Worm (Caenorhabditis elegans): ENCODE data around the gene ppm-1.G.

The ppm-1.G gene

DNA sequence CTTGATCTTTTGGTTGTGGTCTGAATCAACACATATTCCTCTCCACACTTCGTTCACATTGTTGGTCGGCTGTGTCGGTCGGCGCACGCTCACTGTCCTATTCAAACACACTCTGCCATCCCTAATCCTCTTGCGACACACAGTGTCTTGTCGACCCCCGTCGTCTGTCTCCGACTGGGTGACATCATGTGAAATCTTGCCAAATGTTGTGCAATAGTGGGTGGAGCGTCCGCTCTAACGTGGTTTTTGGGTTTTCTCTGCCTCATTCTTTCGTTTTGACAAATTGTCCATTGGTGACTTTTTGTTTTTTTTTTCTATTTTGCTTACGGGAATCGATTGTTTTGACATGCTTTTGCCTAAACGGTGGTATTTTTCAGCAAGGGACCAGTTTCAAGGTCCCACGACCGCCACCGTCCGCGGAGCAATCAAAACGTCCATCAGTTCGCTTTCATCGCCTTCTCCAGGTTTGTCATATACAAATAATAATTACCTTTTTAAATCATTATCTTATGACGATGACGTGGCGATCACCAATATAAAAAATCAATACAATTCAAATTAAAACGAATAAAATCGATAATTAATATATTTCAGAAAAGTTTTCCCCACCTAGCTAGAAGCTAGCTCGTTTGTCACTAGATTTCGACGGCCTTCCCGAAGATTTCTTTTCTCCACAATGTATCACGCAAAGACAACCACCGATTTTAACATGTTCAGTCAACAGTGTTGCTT, 50.4 kb downstream of the ppm-1.G start:
- TF ChIP-seq nhr-76 (tag; optimal IDR thresholded peaks at IDR 0.05), result no peak
- no peak for TF ChIP-seq nhr-67 (tag; optimal IDR thresholded peaks at IDR 0.05)
- TF ChIP-seq zag-1 (tag; optimal IDR thresholded peaks at IDR 0.05), result peak; percentile 25
- TF ChIP-seq nhr-237 (tag; optimal IDR thresholded peaks at IDR 0.05), result no peak
- peak; percentile 48 for TF ChIP-seq egl-27 (tag; optimal IDR thresholded peaks at IDR 0.05)
- peak; percentile 82 for TF ChIP-seq mdl-1 (tag; optimal IDR thresholded peaks at IDR 0.05)
- peak; percentile 49 for TF ChIP-seq sea-2 (GFP tag; optimal IDR thresholded peaks at IDR 0.05)
- TF ChIP-seq ceh-28 (tag; optimal IDR thresholded peaks at IDR 0.05), result peak; percentile 93
- peak; percentile 96 for TF ChIP-seq fkh-10 (GFP tag; optimal IDR thresholded peaks at IDR 0.05)
- TF ChIP-seq ceh-16 (tag; optimal IDR thresholded peaks at IDR 0.05), result no peak
- TF ChIP-seq unc-39 (tag; optimal IDR thresholded peaks at IDR 0.05), result no peak
- TF ChIP-seq ceh-9 (tag; optimal IDR thresholded peaks at IDR 0.05), result no peak
- TF ChIP-seq tbx-2 (tag; optimal IDR thresholded peaks at IDR 0.05), result peak; percentile 81
- TF ChIP-seq elt-2 (tag; optimal IDR thresholded peaks at IDR 0.05), result peak; percentile 85
- TF ChIP-seq snpc-4 (tag; optimal IDR thresholded peaks at IDR 0.05), result peak; percentile 67
- TF ChIP-seq lsy-12 (tag; optimal IDR thresholded peaks at IDR 0.05), result peak; percentile 88
- peak; percentile 98 for TF ChIP-seq nhr-25 (tag; optimal IDR thresholded peaks at IDR 0.05)
- TF ChIP-seq pqm-1 (tag; optimal IDR thresholded peaks at IDR 0.05), result peak; percentile 91
- TF ChIP-seq pha-4 (tag; optimal IDR thresholded peaks at IDR 0.05), result peak; percentile 98
- peak; percentile 88 for TF ChIP-seq nhr-43 (tag; optimal IDR thresholded peaks at IDR 0.05; ENCODE audit: poor library complexity, severe bottlenecking)
- TF ChIP-seq hmg-11 (tag; optimal IDR thresholded peaks at IDR 0.05), result peak; percentile 97
- no peak for TF ChIP-seq aly-2 (tag; optimal IDR thresholded peaks at IDR 0.05)
- peak; percentile 92 for TF ChIP-seq jun-1 (tag; optimal IDR thresholded peaks at IDR 0.05)
- TF ChIP-seq elt-3 (tag; optimal IDR thresholded peaks at IDR 0.05), result peak in 2 of 3 experiments; percentile 7 to 53
- peak; percentile 94 for TF ChIP-seq nhr-23 (tag; optimal IDR thresholded peaks at IDR 0.05)
- peak; percentile 67 for TF ChIP-seq elt-1 (tag; optimal IDR thresholded peaks at IDR 0.05)
- TF ChIP-seq R02D3.7 (tag; optimal IDR thresholded peaks at IDR 0.05), result peak; percentile 77
- peak; percentile 83 for TF ChIP-seq egl-5 (tag; optimal IDR thresholded peaks at IDR 0.05)
- TF ChIP-seq nhr-11 (tag; optimal IDR thresholded peaks at IDR 0.05), result peak; percentile 82
- TF ChIP-seq daf-12 (tag; optimal IDR thresholded peaks at IDR 0.05), result no peak
- TF ChIP-seq fkh-2 (tag; optimal IDR thresholded peaks at IDR 0.05), result no peak
- no peak for TF ChIP-seq nhr-12 (tag; optimal IDR thresholded peaks at IDR 0.05)
- TF ChIP-seq mml-1 (tag; optimal IDR thresholded peaks at IDR 0.05), result peak; percentile 8
- TF ChIP-seq ceh-82 (tag; optimal IDR thresholded peaks at IDR 0.05), result no peak
- peak; percentile 33 for TF ChIP-seq unc-62 (GFP tag; optimal IDR thresholded peaks at IDR 0.05)
- peak; percentile 81 for TF ChIP-seq skn-1 (tag; optimal IDR thresholded peaks at IDR 0.05)
- TF ChIP-seq fos-1 (tag; optimal IDR thresholded peaks at IDR 0.05), result peak; percentile 91
- peak; percentile 97 for TF ChIP-seq lin-39 (tag; optimal IDR thresholded peaks at IDR 0.05)
- no peak for TF ChIP-seq eor-1 (tag; optimal IDR thresholded peaks at IDR 0.05)
- peak; percentile 69 for TF ChIP-seq lin-15B (tag; optimal IDR thresholded peaks at IDR 0.05)
- TF ChIP-seq nhr-77 (tag; optimal IDR thresholded peaks at IDR 0.05), result peak; percentile 21
- no peak for TF ChIP-seq ZK546.5 (tag; optimal IDR thresholded peaks at IDR 0.05)
- no peak for TF ChIP-seq ztf-11 (tag; optimal IDR thresholded peaks at IDR 0.05)
- TF ChIP-seq nhr-28 (tag; optimal IDR thresholded peaks at IDR 0.05), result no peak
- TF ChIP-seq ztf-4 (tag; optimal IDR thresholded peaks at IDR 0.05), result peak; percentile 67
- TF ChIP-seq ama-1 (optimal IDR thresholded peaks at IDR 0.05), result peak; percentile 93
- TF ChIP-seq nfya-1 (tag; optimal IDR thresholded peaks at IDR 0.05; ENCODE audit: insufficient read depth), result peak; percentile 96
